Worm (Caenorhabditis elegans) whole organism, L2 larva: ENCODE measurements around the gene Y38E10A.28.
A peak's percentile ranks its signal among the peaks of the same experiment; 100 is the strongest.

Experiments used
- C34F6.9 ChIP-seq: fragments of 150-350 bp; optimal IDR thresholded peaks from 2 replicates; lab custom pipeline; 2014; ENCODE audit warnings: missing biosample characterization, missing genetic modification characterization
- F13H6.1 ChIP-seq: sonication (generic microtip); optimal IDR thresholded peaks from 2 replicates; lab custom pipeline; 2016; ENCODE audit warnings: missing genetic modification characterization, missing compliant biosample characterization
- R02D3.7 ChIP-seq: fragments of 150-350 bp; optimal IDR thresholded peaks from 2 replicates; lab custom pipeline; 2014; ENCODE audit warnings: missing biosample characterization, missing genetic modification characterization
- Y55F3AM.14 ChIP-seq: fragments of 200-800 bp; sonication (Bioruptor generic); optimal IDR thresholded peaks from 2 replicates; lab custom pipeline; 2018; ENCODE audit warnings: mild to moderate bottlenecking, missing genetic modification characterization, missing compliant biosample characterization
- ZK546.5 ChIP-seq: sonication (generic microtip); optimal IDR thresholded peaks from 2 replicates; lab custom pipeline; 2017; ENCODE audit warnings: missing biosample characterization, missing genetic modification characterization
- aly-2 ChIP-seq: fragments of 150-350 bp; optimal IDR thresholded peaks from 2 replicates; lab custom pipeline; 2014; ENCODE audit warnings: missing biosample characterization, missing genetic modification characterization
- ama-1 ChIP-seq: fragments of 150-350 bp; optimal IDR thresholded peaks from 2 replicates; lab custom pipeline; 2018; ENCODE audit warnings: inconsistent platforms
- blmp-1 ChIP-seq: sonication (generic microtip); optimal IDR thresholded peaks from 2 replicates; lab custom pipeline; 2017; ENCODE audit warnings: missing genetic modification characterization, mild to moderate bottlenecking, missing compliant biosample characterization, antibody characterized with exemption, moderate library complexity; ENCODE audit not compliant: insufficient read depth
- ceh-16 ChIP-seq: fragments of 150-350 bp; optimal IDR thresholded peaks from 2 replicates; lab custom pipeline; 2014; ENCODE audit warnings: missing biosample characterization, missing genetic modification characterization
- ceh-82 ChIP-seq: fragments of 150-350 bp; optimal IDR thresholded peaks from 2 replicates; lab custom pipeline; 2014; ENCODE audit warnings: missing biosample characterization, missing genetic modification characterization
- crh-2 ChIP-seq: sonication (generic microtip); optimal IDR thresholded peaks from 2 replicates; lab custom pipeline; 2017; ENCODE audit warnings: missing biosample characterization, missing genetic modification characterization
- dmd-4 ChIP-seq: sonication (generic microtip); optimal IDR thresholded peaks from 2 replicates; lab custom pipeline; 2017; ENCODE audit warnings: missing biosample characterization, missing genetic modification characterization
- egl-27 ChIP-seq: sonication (generic microtip); optimal IDR thresholded peaks from 3 replicates; lab custom pipeline; 2017; ENCODE audit warnings: missing biosample characterization, missing genetic modification reagents, missing genetic modification characterization
- elt-3 ChIP-seq: sonication (generic microtip); optimal IDR thresholded peaks from 2 replicates; lab custom pipeline; 2017; ENCODE audit warnings: missing biosample characterization, missing genetic modification characterization
- fos-1 ChIP-seq: fragments of 150-350 bp; optimal IDR thresholded peaks from 2 replicates; lab custom pipeline; 2014; ENCODE audit warnings: missing biosample characterization, missing genetic modification characterization
- gmeb-1 ChIP-seq: fragments of 150-350 bp; optimal IDR thresholded peaks from 2 replicates; lab custom pipeline; 2014; ENCODE audit warnings: missing biosample characterization, missing genetic modification characterization
- lin-11 ChIP-seq: fragments of 150-350 bp; sonication (generic microtip); optimal IDR thresholded peaks from 2 replicates; lab custom pipeline; 2014; ENCODE audit warnings: missing biosample characterization, missing genetic modification characterization, inconsistent platforms, mixed read lengths
- lin-13 ChIP-seq: fragments of 150-350 bp; optimal IDR thresholded peaks from 2 replicates; lab custom pipeline; 2014; ENCODE audit warnings: missing biosample characterization, missing genetic modification reagents, missing genetic modification characterization
- lin-39 ChIP-seq: fragments of 150-350 bp; optimal IDR thresholded peaks from 2 replicates; lab custom pipeline; 2014; ENCODE audit warnings: missing biosample characterization, missing genetic modification reagents, missing genetic modification characterization
- lsy-2 ChIP-seq, 2 experiments: fragments of 150-350 bp in 1 of 2; sonication (generic microtip) in 1 of 2; optimal IDR thresholded peaks; 2 replicates each; lab custom pipeline; 2014 to 2017; ENCODE audit warnings: missing biosample characterization in 2 of 2, missing genetic modification characterization in 2 of 2
- mab-5 ChIP-seq: fragments of 150-350 bp; optimal IDR thresholded peaks from 2 replicates; lab custom pipeline; 2014; ENCODE audit warnings: missing biosample characterization, missing genetic modification characterization
- mbf-1 ChIP-seq: sonication (generic microtip); optimal IDR thresholded peaks from 2 replicates; lab custom pipeline; 2017; ENCODE audit warnings: missing biosample characterization, missing genetic modification characterization
- mdl-1 ChIP-seq, 2 experiments: fragments of 150-350 bp in 1 of 2; sonication (generic microtip) in 1 of 2; optimal IDR thresholded peaks; 2 replicates each; lab custom pipeline; 2017; ENCODE audit warnings: missing biosample characterization in 2 of 2, missing genetic modification characterization in 2 of 2
- nhr-10 ChIP-seq: sonication (generic microtip); optimal IDR thresholded peaks from 2 replicates; lab custom pipeline; 2017; ENCODE audit warnings: missing biosample characterization, missing genetic modification characterization
- nhr-11 ChIP-seq: fragments of 150-350 bp; optimal IDR thresholded peaks from 2 replicates; lab custom pipeline; 2014; ENCODE audit warnings: missing biosample characterization, missing genetic modification characterization
- nhr-129 ChIP-seq: fragments of 150-350 bp; optimal IDR thresholded peaks from 2 replicates; lab custom pipeline; 2014; ENCODE audit warnings: missing biosample characterization, missing genetic modification characterization
- nhr-21 ChIP-seq: fragments of 150-350 bp; optimal IDR thresholded peaks from 2 replicates; lab custom pipeline; 2014; ENCODE audit warnings: missing biosample characterization, missing genetic modification characterization
- nhr-23 ChIP-seq: fragments of 150-350 bp; optimal IDR thresholded peaks from 2 replicates; lab custom pipeline; 2014; ENCODE audit warnings: missing biosample characterization, missing genetic modification reagents, missing genetic modification characterization
- nhr-237 ChIP-seq: fragments of 150-350 bp; optimal IDR thresholded peaks from 2 replicates; lab custom pipeline; 2014; ENCODE audit warnings: missing biosample characterization, missing genetic modification characterization
- nhr-25 ChIP-seq: fragments of 150-350 bp; sonication (generic microtip); optimal IDR thresholded peaks from 3 replicates; lab custom pipeline; 2014; ENCODE audit warnings: missing biosample characterization, missing genetic modification characterization
- nhr-6 ChIP-seq: fragments of 150-350 bp; optimal IDR thresholded peaks from 2 replicates; lab custom pipeline; 2014; ENCODE audit warnings: missing biosample characterization, missing genetic modification characterization
- nhr-77 ChIP-seq: fragments of 150-350 bp; optimal IDR thresholded peaks from 2 replicates; lab custom pipeline; 2014; ENCODE audit warnings: missing biosample characterization, missing genetic modification characterization
- peb-1 ChIP-seq: fragments of 150-350 bp; optimal IDR thresholded peaks from 2 replicates; lab custom pipeline; 2014; ENCODE audit warnings: missing biosample characterization, missing genetic modification characterization
- sem-4 ChIP-seq: fragments of 150-350 bp; optimal IDR thresholded peaks from 2 replicates; lab custom pipeline; 2014; ENCODE audit warnings: missing biosample characterization, missing genetic modification reagents, missing genetic modification characterization
- sma-3 ChIP-seq: sonication (generic microtip); optimal IDR thresholded peaks from 2 replicates; lab custom pipeline; 2016; ENCODE audit warnings: missing genetic modification reagents, missing genetic modification characterization, missing compliant biosample characterization
- sma-9 ChIP-seq, 2 experiments: fragments of 150-350 bp in 1 of 2; sonication (generic microtip) in 1 of 2; optimal IDR thresholded peaks; 2 replicates each; lab custom pipeline; 2014 to 2016; ENCODE audit warnings: missing genetic modification characterization in 2 of 2, mild to moderate bottlenecking in 1 of 2, missing biosample characterization in 1 of 2, missing compliant biosample characterization in 1 of 2, missing genetic modification reagents in 1 of 2, moderate library complexity in 1 of 2
- snpc-4 ChIP-seq: fragments of 150-350 bp; optimal IDR thresholded peaks from 2 replicates; lab custom pipeline; 2014; ENCODE audit warnings: missing biosample characterization, missing genetic modification characterization
- unc-39 ChIP-seq: fragments of 150-350 bp; optimal IDR thresholded peaks from 2 replicates; lab custom pipeline; 2014; ENCODE audit warnings: missing biosample characterization, missing genetic modification characterization
- unc-55 ChIP-seq: fragments of 150-350 bp; sonication (generic microtip); optimal IDR thresholded peaks from 3 replicates; lab custom pipeline; 2014; ENCODE audit warnings: missing biosample characterization, missing genetic modification reagents, missing genetic modification characterization
- unc-62 ChIP-seq: fragments of 150-350 bp; optimal IDR thresholded peaks from 2 replicates; lab custom pipeline; 2014; ENCODE audit warnings: missing biosample characterization, missing genetic modification reagents, missing genetic modification characterization
- zag-1 ChIP-seq: fragments of 150-350 bp; optimal IDR thresholded peaks from 2 replicates; lab custom pipeline; 2014; ENCODE audit warnings: missing biosample characterization, missing genetic modification characterization
- ztf-1 ChIP-seq: fragments of 200-800 bp; sonication (Bioruptor generic); conservative IDR thresholded peaks from 2 replicates; pipeline ENCODE4 v1.3.6; 2022; ENCODE audit warnings: missing genetic modification characterization, missing compliant biosample characterization
- ztf-11 ChIP-seq: sonication (generic microtip); optimal IDR thresholded peaks from 2 replicates; lab custom pipeline; 2017; ENCODE audit warnings: missing biosample characterization, missing genetic modification characterization
- ztf-4 ChIP-seq: fragments of 150-350 bp; optimal IDR thresholded peaks from 2 replicates; lab custom pipeline; 2014; ENCODE audit warnings: missing biosample characterization, missing genetic modification characterization

The Y38E10A.28 gene

DNA sequence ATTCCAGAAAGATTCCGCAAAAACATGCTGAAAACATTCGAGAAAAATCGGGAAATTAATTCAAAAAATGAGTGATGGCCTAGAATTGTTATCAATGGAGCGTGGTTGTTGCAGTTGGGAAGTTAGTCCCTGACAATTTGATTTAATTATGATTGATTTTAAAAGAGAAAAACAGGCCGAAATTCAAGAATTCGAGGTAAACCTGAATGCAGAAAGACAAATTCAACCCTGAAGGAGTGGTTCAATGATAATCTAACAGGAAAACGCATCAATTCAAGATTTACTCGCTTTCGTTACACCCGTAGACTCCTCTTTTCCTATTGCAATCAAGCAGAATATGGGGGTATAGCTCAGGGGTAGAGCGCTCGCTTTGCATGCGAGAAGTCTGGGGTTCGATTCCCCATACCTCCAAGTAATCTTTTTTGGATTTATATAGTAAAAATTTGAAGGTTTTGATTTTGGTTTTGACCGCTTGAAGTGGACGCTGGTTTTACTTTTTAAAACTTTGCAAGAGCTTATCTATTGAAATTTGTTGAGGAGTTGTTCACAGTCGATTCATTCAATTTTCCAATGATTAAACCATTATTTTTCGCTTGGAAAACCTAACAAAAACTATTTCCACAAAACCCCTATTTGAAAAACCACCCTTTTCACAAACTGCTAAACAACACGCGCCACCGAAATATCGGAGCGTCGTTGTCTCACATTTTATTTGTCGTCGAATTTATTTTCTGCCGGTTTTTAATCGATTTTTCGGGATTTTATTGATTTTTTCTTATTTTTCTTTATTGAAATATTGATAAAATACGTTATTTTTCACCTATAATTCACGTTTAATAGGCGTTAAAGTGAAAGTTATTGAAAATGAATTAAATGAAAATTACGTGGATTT lies 48.7 kb downstream of the Y38E10A.28 start:
- peak; percentile 51 for TF ChIP-seq snpc-4 (tag; lab: Kevin White, UChicago)
- TF ChIP-seq F13H6.1 (tag; lab: Kevin White, UChicago) = peak; percentile 75
- TF ChIP-seq zag-1 (tag; lab: Kevin White, UChicago) = no peak
- TF ChIP-seq R02D3.7 (tag; lab: Kevin White, UChicago) = peak; percentile 44
- no peak for TF ChIP-seq mbf-1 (tag; lab: Kevin White, UChicago)
- no peak for TF ChIP-seq nhr-6
- no peak for TF ChIP-seq nhr-237
- no peak for TF ChIP-seq mdl-1 (tag; optimal IDR thresholded peaks at IDR 0.05; lab: Kevin White, UChicago)
- TF ChIP-seq sma-3 (GFP tag; lab: Kevin White, UChicago) = peak; percentile 80
- TF ChIP-seq C34F6.9 = peak; percentile 96
- TF ChIP-seq Y55F3AM.14 (GFP tag; lab: Kevin White, UChicago) = peak; percentile 22
- peak; percentile 30 for TF ChIP-seq ztf-4 (tag; lab: Kevin White, UChicago)
- TF ChIP-seq egl-27 (tag; lab: Kevin White, UChicago) = no peak
- TF ChIP-seq lin-39 (tag; lab: Kevin White, UChicago) = no peak
- peak; percentile 56 for TF ChIP-seq nhr-21 (tag; lab: Kevin White, UChicago)
- TF ChIP-seq nhr-25 (tag; lab: Kevin White, UChicago) = peak; percentile 75
- TF ChIP-seq peb-1 (tag; lab: Kevin White, UChicago) = no peak
- peak; percentile 57 for TF ChIP-seq mab-5 (tag; lab: Kevin White, UChicago)
- no peak for TF ChIP-seq elt-3 (tag; lab: Kevin White, UChicago)
- peak; percentile 93 for TF ChIP-seq unc-55 (GFP tag; lab: Kevin White, UChicago)
- no peak for TF ChIP-seq unc-62 (GFP tag; lab: Kevin White, UChicago)
- peak; percentile 87 for TF ChIP-seq gmeb-1
- no peak for TF ChIP-seq nhr-23 (tag; lab: Kevin White, UChicago)
- peak; percentile 8 for TF ChIP-seq nhr-77 (tag; lab: Kevin White, UChicago)
- TF ChIP-seq ceh-16 (tag; lab: Kevin White, UChicago) = no peak
- TF ChIP-seq crh-2 (tag; lab: Kevin White, UChicago) = peak; percentile 83
- TF ChIP-seq dmd-4 = no peak
- peak; percentile 59 to 87 for TF ChIP-seq lsy-2 (tag; optimal IDR thresholded peaks at IDR 0.05; lab: Kevin White, UChicago)
- peak; percentile 66 for TF ChIP-seq fos-1
- TF ChIP-seq sem-4 (tag; lab: Kevin White, UChicago) = peak; percentile 43
- peak; percentile 83 for TF ChIP-seq sma-9 (GFP tag; optimal IDR thresholded peaks at IDR 0.05; lab: Kevin White, UChicago)
- TF ChIP-seq sma-9 (tag; optimal IDR thresholded peaks at IDR 0.05; lab: Kevin White, UChicago) = no peak
- no peak for TF ChIP-seq ama-1 (lab: Kevin White, UChicago)
- TF ChIP-seq nhr-129 = peak; percentile 59
- TF ChIP-seq lin-13 (GFP tag; lab: Kevin White, UChicago) = peak; percentile 81

ce11 chrII:12678867-12679134 lies 49.3 kb downstream of the Y38E10A.28 start, which contains the start of gene Y38E10A.24:
Gene Y38E10A.24 (plus strand): TSS chrII:12679035.
- TF ChIP-seq nhr-25 (tag; lab: Kevin White, UChicago) (no peak), mab-5 (tag; lab: Kevin White, UChicago) (no peak), aly-2 (tag; lab: Kevin White, UChicago) (no peak), nhr-11 (tag; lab: Kevin White, UChicago) (no peak)

DNA sequence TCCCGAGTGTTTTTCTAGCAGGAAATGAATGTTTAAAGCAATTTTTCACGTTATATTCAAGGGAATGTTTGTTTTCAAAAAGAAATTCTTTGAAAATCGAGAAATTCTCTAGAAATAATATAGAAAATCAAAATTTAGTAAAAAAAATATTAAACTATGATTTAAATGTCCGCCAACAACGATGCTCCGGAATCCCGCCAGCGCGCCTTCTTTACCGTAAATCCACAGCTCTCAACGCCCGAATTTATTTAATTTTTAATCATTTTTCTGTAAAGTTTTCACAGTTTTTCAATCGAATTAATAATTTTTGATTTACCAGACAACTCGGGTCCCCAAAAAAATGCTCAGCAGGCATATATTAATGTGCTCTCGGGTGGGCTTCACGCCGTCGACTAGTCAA lies 50.1 kb downstream of the Y38E10A.28 start, which contains the start of the genes Y38E10A.33 and cox-10:
Y38E10A.33 (minus strand) TSS at position 12 of the 400 bp plus-strand sequence.
cox-10 (plus strand) TSS at position 320 of the 400 bp plus-strand sequence.
- TF ChIP-seq gmeb-1 (peak; percentile 98), ZK546.5 (tag; lab: Kevin White, UChicago) (no peak), elt-3 (tag; lab: Kevin White, UChicago) (no peak), ztf-4 (tag; lab: Kevin White, UChicago) (no peak), unc-39 (tag; lab: Kevin White, UChicago) (no peak), lin-11 (tag; lab: Kevin White, UChicago) (peak; percentile 23), F13H6.1 (tag; lab: Kevin White, UChicago) (peak; percentile 57), unc-55 (GFP tag; lab: Kevin White, UChicago) (peak; percentile 78), sma-9 (GFP tag; optimal IDR thresholded peaks at IDR 0.05; lab: Kevin White, UChicago) (no peak), sma-9 (tag; optimal IDR thresholded peaks at IDR 0.05; lab: Kevin White, UChicago) (no peak), Y55F3AM.14 (GFP tag; lab: Kevin White, UChicago) (no peak), ceh-82 (no peak), R02D3.7 (tag; lab: Kevin White, UChicago) (peak; percentile 97), snpc-4 (tag; lab: Kevin White, UChicago) (peak; percentile 69), mab-5 (tag; lab: Kevin White, UChicago) (peak; percentile 54), nhr-23 (tag; lab: Kevin White, UChicago) (no peak), sma-3 (GFP tag; lab: Kevin White, UChicago) (peak; percentile 56), peb-1 (tag; lab: Kevin White, UChicago) (no peak), ceh-16 (tag; lab: Kevin White, UChicago) (no peak), unc-62 (GFP tag; lab: Kevin White, UChicago) (no peak), lin-13 (GFP tag; lab: Kevin White, UChicago) (peak; percentile 73), egl-27 (tag; lab: Kevin White, UChicago) (no peak), crh-2 (tag; lab: Kevin White, UChicago) (peak; percentile 45), nhr-6 (no peak), nhr-10 (no peak), ztf-1 (GFP tag; lab: Robert Waterston, UW) (no peak), aly-2 (tag; lab: Kevin White, UChicago) (no peak), lin-39 (tag; lab: Kevin White, UChicago) (no peak), C34F6.9 (peak; percentile 61), nhr-21 (tag; lab: Kevin White, UChicago) (peak; percentile 38), blmp-1 (tag; lab: Kevin White, UChicago) (no peak), nhr-237 (peak; percentile 36), ztf-11 (no peak)
